Worm (Caenorhabditis elegans) whole organism, mixed stage, embryonic: ENCODE measurements around the gene fbxa-27.

Source experiments
- bed-3 ChIP-seq: fragments of 200-800 bp; sonication (Bioruptor generic); optimal IDR thresholded peaks from 3 replicates; lab custom pipeline; 2018; ENCODE audit warnings: mild to moderate bottlenecking, missing genetic modification characterization, moderate library complexity, missing compliant biosample characterization
- ces-1 ChIP-seq: fragments of 150-350 bp; optimal IDR thresholded peaks from 2 replicates; lab custom pipeline; 2014; ENCODE audit warnings: missing biosample characterization, missing genetic modification reagents, missing genetic modification characterization
- elt-1 ChIP-seq: sonication (generic microtip); optimal IDR thresholded peaks from 2 replicates; lab custom pipeline; 2017; ENCODE audit warnings: missing genetic modification characterization, mild to moderate bottlenecking, missing compliant biosample characterization, antibody characterized with exemption, moderate library complexity, borderline replicate concordance; ENCODE audit not compliant: insufficient read depth
- elt-3 ChIP-seq: fragments of 150-350 bp; optimal IDR thresholded peaks from 2 replicates; lab custom pipeline; 2014; ENCODE audit warnings: missing biosample characterization, missing genetic modification characterization
- lin-13 ChIP-seq: fragments of 150-350 bp; optimal IDR thresholded peaks from 2 replicates; lab custom pipeline; 2014; ENCODE audit warnings: missing biosample characterization, missing genetic modification characterization
- lsy-2 ChIP-seq: fragments of 150-350 bp; optimal IDR thresholded peaks from 2 replicates; lab custom pipeline; 2014; ENCODE audit warnings: missing biosample characterization, missing genetic modification characterization
- nhr-12 ChIP-seq: fragments of 150-350 bp; optimal IDR thresholded peaks from 2 replicates; lab custom pipeline; 2014; ENCODE audit warnings: missing biosample characterization, missing genetic modification characterization
- nhr-237 ChIP-seq: fragments of 150-350 bp; optimal IDR thresholded peaks from 2 replicates; lab custom pipeline; 2014; ENCODE audit warnings: missing biosample characterization, missing genetic modification characterization
- nhr-76 ChIP-seq: sonication (generic microtip); optimal IDR thresholded peaks from 2 replicates; lab custom pipeline; 2017; ENCODE audit warnings: missing biosample characterization, missing genetic modification characterization
- pha-4 ChIP-seq: fragments of 150-350 bp; optimal IDR thresholded peaks from 2 replicates; lab custom pipeline; 2018; ENCODE audit warnings: missing biosample characterization, missing genetic modification reagents, missing genetic modification characterization
- snpc-4 ChIP-seq: fragments of 150-350 bp; optimal IDR thresholded peaks from 2 replicates; lab custom pipeline; 2014; ENCODE audit warnings: missing biosample characterization, missing genetic modification characterization
- unc-120 ChIP-seq: sonication (generic microtip); optimal IDR thresholded peaks from 2 replicates; lab custom pipeline; 2017; ENCODE audit warnings: missing genetic modification characterization, missing compliant biosample characterization; ENCODE audit not compliant: poor library complexity, severe bottlenecking
- unc-62 ChIP-seq: fragments of 150-350 bp; optimal IDR thresholded peaks from 2 replicates; lab custom pipeline; 2014; ENCODE audit warnings: missing biosample characterization, missing genetic modification reagents, missing genetic modification characterization
- ztf-11 ChIP-seq: fragments of 150-350 bp; optimal IDR thresholded peaks from 2 replicates; lab custom pipeline; 2014; ENCODE audit warnings: missing biosample characterization, missing genetic modification characterization

- TF ChIP-seq unc-62 (GFP tag; lab: Kevin White, UChicago) (no peak), nhr-76 (tag; lab: Kevin White, UChicago) (no peak), lsy-2 (tag; lab: Kevin White, UChicago) (no peak), lin-13 (tag; lab: Kevin White, UChicago) (no peak), nhr-12 (no peak), elt-1 (tag; lab: Kevin White, UChicago) (no peak), elt-3 (no peak), ces-1 (GFP tag; lab: Kevin White, UChicago) (no peak), snpc-4 (no peak), bed-3 (GFP tag; lab: Kevin White, UChicago) (no peak), nhr-237 (no peak), ztf-11 (tag; lab: Kevin White, UChicago) (no peak), pha-4 (tag; lab: Kevin White, UChicago) (no peak), unc-120 (tag; lab: Kevin White, UChicago) (no peak)
Measured at ce11 chrIII:1323555-1323954, 19.2 kb upstream of the fbxa-27 start.
